Worm (Caenorhabditis elegans): Measurements from ENCODE around the gene F31A3.5.

The F31A3.5 gene

ce11 chrX:17611180-17611579, 47.8 kb upstream of the F31A3.5 start (continued):
- TF ChIP-seq him-1 (tag; optimal IDR thresholded peaks at IDR 0.05) = no peak
- peak; percentile 68; the same call in 1 of the 2 replicates for TF ChIP-seq ztf-25 (GFP tag; IDR thresholded peaks at IDR 0.05)
- peak; percentile 52 for TF ChIP-seq hmg-1.2 (GFP tag; IDR thresholded peaks at IDR 0.05)
- TF ChIP-seq ceh-27 (GFP tag; optimal IDR thresholded peaks at IDR 0.05) = peak; percentile 18
- TF ChIP-seq madf-6 (GFP tag; IDR thresholded peaks at IDR 0.05) = no peak
- no peak for TF ChIP-seq F10E7.11 (tag; optimal IDR thresholded peaks at IDR 0.05)
- TF ChIP-seq aptf-3 (GFP tag; IDR thresholded peaks at IDR 0.05) = no peak
- TF ChIP-seq repo-1 (tag; optimal IDR thresholded peaks at IDR 0.05) = peak; percentile 8
- TF ChIP-seq sdz-38 (tag; optimal IDR thresholded peaks at IDR 0.05) = no peak
- TF ChIP-seq ztf-3 (GFP tag; optimal IDR thresholded peaks at IDR 0.05) = no peak
- TF ChIP-seq ceh-58 (GFP tag; IDR thresholded peaks at IDR 0.05) = no peak
- peak; percentile 42 for TF ChIP-seq snpc-1.1 (tag; optimal IDR thresholded peaks at IDR 0.05; ENCODE audit: insufficient read depth)
- TF ChIP-seq nhr-80 (tag; optimal IDR thresholded peaks at IDR 0.05) = no peak
- TF ChIP-seq B0019.2 (GFP tag; conservative IDR thresholded peaks at IDR 0.05) = no peak
- no peak for TF ChIP-seq unc-130 (GFP tag; optimal IDR thresholded peaks at IDR 0.05)
- TF ChIP-seq ceh-79 (tag; optimal IDR thresholded peaks at IDR 0.05) = no peak
- no peak for TF ChIP-seq Y95B8A.8 (GFP tag; IDR thresholded peaks at IDR 0.05)
- TF ChIP-seq hmg-20 (GFP tag; IDR thresholded peaks at IDR 0.05) = no peak
- no peak for TF ChIP-seq nhr-90 (tag; optimal IDR thresholded peaks at IDR 0.05)
- TF ChIP-seq attf-5 (GFP tag; optimal IDR thresholded peaks at IDR 0.05) = no peak
- no peak for TF ChIP-seq egrh-3 (GFP tag; IDR thresholded peaks at IDR 0.05)
- no peak for TF ChIP-seq dpff-1 (tag; optimal IDR thresholded peaks at IDR 0.05)
- TF ChIP-seq rpc-1 (optimal IDR thresholded peaks at IDR 0.05) = peak; percentile 76
- peak; percentile 85 for TF ChIP-seq rpc-1 (tag; optimal IDR thresholded peaks at IDR 0.05)
- peak; percentile 86 for TF ChIP-seq tbp1 (GFP tag; optimal IDR thresholded peaks at IDR 0.05)
- TF ChIP-seq attf-6 (GFP tag; IDR thresholded peaks at IDR 0.05) = peak; percentile 76; the same call in 1 of the 2 replicates
- no peak for TF ChIP-seq T26A5.8 (tag; optimal IDR thresholded peaks at IDR 0.05)
- TF ChIP-seq attf-3 (GFP tag; conservative IDR thresholded peaks at IDR 0.05) = no peak
- TF ChIP-seq akir-1 (GFP tag; optimal IDR thresholded peaks at IDR 0.05) = no peak
- TF ChIP-seq ets-4 (GFP tag; optimal IDR thresholded peaks at IDR 0.05) = no peak
- TF ChIP-seq ztf-18 (tag; optimal IDR thresholded peaks at IDR 0.05) = peak; percentile 15
- no peak for TF ChIP-seq Y53F4B.3 (GFP tag; IDR thresholded peaks at IDR 0.05)
- TF ChIP-seq F33H1.4 (GFP tag; IDR thresholded peaks at IDR 0.05) = no peak
- peak; percentile 57 for TF ChIP-seq chd-7 (tag; optimal IDR thresholded peaks at IDR 0.05)
- TF ChIP-seq Y79H2A.3 (GFP tag; conservative IDR thresholded peaks at IDR 0.05) = no peak
- no peak for TF ChIP-seq zfh-2 (GFP tag; conservative IDR thresholded peaks at IDR 0.05)
- TF ChIP-seq F55B11.4 (tag; optimal IDR thresholded peaks at IDR 0.05; ENCODE audit: borderline replicate concordance, insufficient read depth) = no peak
- TF ChIP-seq bed-2 (GFP tag; IDR thresholded peaks at IDR 0.05) = 0 out of 2 replicates have a peak, but pooled peaks have one; percentile 27
- TF ChIP-seq athp-1 (tag; optimal IDR thresholded peaks at IDR 0.05) = peak; percentile 30
- TF ChIP-seq nfya-2 (GFP tag; IDR thresholded peaks at IDR 0.05) = no peak
- no peak for TF ChIP-seq ceh-40 (GFP tag; IDR thresholded peaks at IDR 0.05)
- no peak for TF ChIP-seq fkh-3 (tag; optimal IDR thresholded peaks at IDR 0.05)
- peak; percentile 57 for TF ChIP-seq somi-1 (GFP tag; optimal IDR thresholded peaks at IDR 0.05)
- TF ChIP-seq ama-1 (optimal IDR thresholded peaks at IDR 0.05) = no peak
- TF ChIP-seq ama-1 (GFP tag; optimal IDR thresholded peaks at IDR 0.05) = no peak
- 0 out of 2 replicates have a peak, but pooled peaks have one; percentile 5 for TF ChIP-seq ztf-6 (GFP tag; IDR thresholded peaks at IDR 0.05)
- no peak for TF ChIP-seq lir-1 (GFP tag; conservative IDR thresholded peaks at IDR 0.05)
- no peak for TF ChIP-seq bed-1 (GFP tag; IDR thresholded peaks at IDR 0.05)

Data from whole organism, young adult.